Fruit fly (Drosophila melanogaster): ENCODE measurements around the gene UQCR-11.

The UQCR-11 gene

dm6 chr3L:25115899-25116298, 4.6 kb upstream of the UQCR-11 start, which contains the start of gene MED21:
MED21 (minus strand) TSS chr3L:25115946.
- TF ChIP-seq CG11902 (GFP tag; optimal IDR thresholded peaks at IDR 0.05) (peak; percentile 6), Sox15 (GFP tag; optimal IDR thresholded peaks at IDR 0.05) (no peak), CG31627 (GFP tag; optimal IDR thresholded peaks at IDR 0.05) (peak; percentile 14), Met (GFP tag; optimal IDR thresholded peaks at IDR 0.05) (no peak), OdsH (GFP tag; optimal IDR thresholded peaks at IDR 0.05) (peak; percentile 31), cyc (GFP tag; optimal IDR thresholded peaks at IDR 0.05) (peak; percentile 15), dsx (GFP tag; optimal IDR thresholded peaks at IDR 0.05; ENCODE audit: poor library complexity, severe bottlenecking) (peak; percentile 21), Hr39 (GFP tag; optimal IDR thresholded peaks at IDR 0.05) (peak; percentile 28), CG3032 (tag; optimal IDR thresholded peaks at IDR 0.05) (peak; percentile 20)

- TF ChIP-seq spab (GFP tag; optimal IDR thresholded peaks at IDR 0.05) (no peak), Eip75B (GFP tag; optimal IDR thresholded peaks at IDR 0.05) (no peak), pdm3 (GFP tag; optimal IDR thresholded peaks at IDR 0.05) (no peak), CG6163 (GFP tag; IDR thresholded peaks at IDR 0.05) (no peak), CG31627 (GFP tag; optimal IDR thresholded peaks at IDR 0.05) (no peak), dac (GFP tag; optimal IDR thresholded peaks at IDR 0.05) (no peak), CG3919 (GFP tag; optimal IDR thresholded peaks at IDR 0.05) (no peak), CG8119 (GFP tag; IDR thresholded peaks at IDR 0.05) (no peak), Sox102F (GFP tag; optimal IDR thresholded peaks at IDR 0.05) (no peak), CG34406 (GFP tag; optimal IDR thresholded peaks at IDR 0.05) (no peak), Gug (GFP tag; IDR thresholded peaks at IDR 0.05) (no peak), Ets21C (GFP tag; optimal IDR thresholded peaks at IDR 0.05) (no peak)
These were observed 813 bp downstream of the UQCR-11 start for dm6 chr3L:25121183-25121860.

dm6 chr3L:25150231-25150630, 29.7 kb downstream of the UQCR-11 start:
- TF ChIP-seq dsx (GFP tag; optimal IDR thresholded peaks at IDR 0.05; ENCODE audit: poor library complexity, severe bottlenecking) (no peak), Sox102F (GFP tag; optimal IDR thresholded peaks at IDR 0.05) (no peak), CG32006 (GFP tag; optimal IDR thresholded peaks at IDR 0.05) (no peak), CG6792 (GFP tag; optimal IDR thresholded peaks at IDR 0.05) (no peak), CG3032 (tag; optimal IDR thresholded peaks at IDR 0.05) (no peak), acj6 (GFP tag; optimal IDR thresholded peaks at IDR 0.05) (no peak), Hr39 (GFP tag; optimal IDR thresholded peaks at IDR 0.05) (no peak), Ets96B (tag; optimal IDR thresholded peaks at IDR 0.05) (no peak), Sox15 (GFP tag; optimal IDR thresholded peaks at IDR 0.05) (no peak), salr (GFP tag; optimal IDR thresholded peaks at IDR 0.05) (no peak), CG31627 (GFP tag; optimal IDR thresholded peaks at IDR 0.05) (no peak), OdsH (GFP tag; optimal IDR thresholded peaks at IDR 0.05) (no peak), CG10631 (GFP tag; optimal IDR thresholded peaks at IDR 0.05) (no peak), CG8119 (GFP tag; IDR thresholded peaks at IDR 0.05) (no peak), CG15336 (GFP tag; IDR thresholded peaks at IDR 0.05) (no peak), CG6276 (GFP tag; optimal IDR thresholded peaks at IDR 0.05) (no peak), Ets21C (GFP tag; optimal IDR thresholded peaks at IDR 0.05) (no peak)

All from whole organism, prepupa.